Worm (Caenorhabditis elegans) whole organism, L4 larva: ENCODE data around the gene F58E2.2.
A peak's percentile ranks its signal among the peaks of the same experiment; 100 is the strongest.

Source experiments
- D1046.2 ChIP-seq: fragments of 200-800 bp; sonication (Bioruptor generic); IDR thresholded peaks from 2 replicates; pipeline ENCODE4 v1.3.6; 2022; ENCODE audit warnings: missing genetic modification characterization, missing compliant biosample characterization
- F10B5.3 ChIP-seq: sonication (generic microtip); optimal IDR thresholded peaks from 2 replicates; lab custom pipeline; 2016; ENCODE audit warnings: mild to moderate bottlenecking, missing genetic modification characterization, missing compliant biosample characterization
- R02D3.7 ChIP-seq: fragments of 150-350 bp; sonication (generic microtip); optimal IDR thresholded peaks from 3 replicates; lab custom pipeline; 2014; ENCODE audit warnings: missing biosample characterization, missing genetic modification characterization
- ZK337.2 ChIP-seq: fragments of 200-800 bp; sonication (Bioruptor generic); IDR thresholded peaks from 2 replicates; pipeline ENCODE4 v1.3.6; 2022; ENCODE audit warnings: missing genetic modification reagents, missing genetic modification characterization, missing compliant biosample characterization
- aha-1 ChIP-seq: fragments of 150-350 bp; peaks from one replicate; lab custom pipeline; 2014; ENCODE audit warnings: missing biosample characterization, missing genetic modification characterization
- ceh-28 ChIP-seq: fragments of 150-350 bp; optimal IDR thresholded peaks from 2 replicates; lab custom pipeline; 2014; ENCODE audit warnings: missing biosample characterization, missing genetic modification reagents, missing genetic modification characterization
- ceh-62 ChIP-seq: sonication (generic microtip); optimal IDR thresholded peaks from 2 replicates; lab custom pipeline; 2017; ENCODE audit warnings: missing biosample characterization, missing genetic modification characterization
- ctbp-1 ChIP-seq: fragments of 200-800 bp; sonication (Bioruptor generic); IDR thresholded peaks from 2 replicates; pipeline ENCODE4 v1.3.6; 2022; ENCODE audit warnings: missing genetic modification reagents, missing genetic modification characterization, missing compliant biosample characterization
- daf-12 ChIP-seq: fragments of 150-350 bp; optimal IDR thresholded peaks from 2 replicates; lab custom pipeline; 2014; ENCODE audit warnings: missing biosample characterization, missing genetic modification reagents, missing genetic modification characterization
- daf-16 ChIP-seq, 3 experiments: sonication (generic microtip); optimal IDR thresholded peaks; 2 replicates each; lab custom pipeline; 2016 to 2017; ENCODE audit warnings: missing genetic modification characterization in 3 of 3, missing genetic modification reagents in 3 of 3, mild to moderate bottlenecking in 2 of 3, missing compliant biosample characterization in 2 of 3, missing biosample characterization in 1 of 3, moderate library complexity in 1 of 3
- dmd-8 ChIP-seq: fragments of 200-800 bp; sonication (Bioruptor generic); IDR thresholded peaks from 2 replicates; pipeline ENCODE4 v1.3.6; 2022; ENCODE audit warnings: missing genetic modification characterization, missing compliant biosample characterization
- dpl-1 ChIP-seq: fragments of 150-350 bp; optimal IDR thresholded peaks from 2 replicates; lab custom pipeline; 2014; ENCODE audit warnings: missing biosample characterization, missing genetic modification reagents, missing genetic modification characterization
- dve-1 ChIP-seq: sonication (generic microtip); optimal IDR thresholded peaks from 2 replicates; lab custom pipeline; 2017; ENCODE audit warnings: antibody characterized with exemption, mild to moderate bottlenecking, missing genetic modification characterization, missing compliant biosample characterization; ENCODE audit not compliant: insufficient read depth
- egl-43 ChIP-seq: fragments of 200-800 bp; sonication (Bioruptor generic); IDR thresholded peaks from 2 replicates; pipeline ENCODE4 v1.3.6; 2022; ENCODE audit warnings: missing genetic modification reagents, missing genetic modification characterization, missing compliant biosample characterization
- fkh-10 ChIP-seq: fragments of 150-350 bp; optimal IDR thresholded peaks from 2 replicates; lab custom pipeline; 2014; ENCODE audit warnings: missing biosample characterization, missing genetic modification reagents, missing genetic modification characterization
- fos-1 ChIP-seq: fragments of 150-350 bp; optimal IDR thresholded peaks from 2 replicates; lab custom pipeline; 2014; ENCODE audit warnings: missing biosample characterization, missing genetic modification characterization
- hif-1 ChIP-seq, 2 experiments: sonication (generic microtip); optimal IDR thresholded peaks; 2 replicates each; lab custom pipeline; 2016 to 2017; ENCODE audit warnings: missing compliant biosample characterization in 2 of 2, missing genetic modification characterization in 2 of 2, missing genetic modification reagents in 2 of 2, missing genotype in 2 of 2, mild to moderate bottlenecking in 1 of 2
- hmg-1.1 ChIP-seq: fragments of 200-800 bp; sonication (Bioruptor generic); IDR thresholded peaks from 2 replicates; pipeline ENCODE4 v1.3.6; 2022; ENCODE audit warnings: missing genetic modification reagents, missing genetic modification characterization, missing compliant biosample characterization
- lim-7 ChIP-seq: fragments of 200-800 bp; sonication (Bioruptor generic); IDR thresholded peaks from 2 replicates; pipeline ENCODE4 v1.3.6; 2022; ENCODE audit warnings: missing genetic modification characterization, missing compliant biosample characterization
- lin-1 ChIP-seq: fragments of 200-800 bp; sonication (Bioruptor generic); IDR thresholded peaks from 2 replicates; pipeline ENCODE4 v1.3.6; 2022; ENCODE audit warnings: missing genetic modification reagents, missing genetic modification characterization, missing compliant biosample characterization
- lin-13 ChIP-seq: fragments of 150-350 bp; optimal IDR thresholded peaks from 2 replicates; lab custom pipeline; 2014; ENCODE audit warnings: missing biosample characterization, missing genetic modification reagents, missing genetic modification characterization
- lin-38 ChIP-seq: fragments of 200-800 bp; sonication (Bioruptor generic); IDR thresholded peaks from 2 replicates; pipeline ENCODE4 v1.3.6; 2022; ENCODE audit warnings: missing genetic modification reagents, missing genetic modification characterization, missing compliant biosample characterization
- lin-39 ChIP-seq: fragments of 150-350 bp; optimal IDR thresholded peaks from 2 replicates; lab custom pipeline; 2014; ENCODE audit warnings: missing biosample characterization, missing genetic modification reagents, missing genetic modification characterization
- lir-3 ChIP-seq: sonication (generic microtip); optimal IDR thresholded peaks from 2 replicates; lab custom pipeline; 2016; ENCODE audit warnings: mild to moderate bottlenecking, missing genetic modification characterization, missing compliant biosample characterization
- lsy-2 ChIP-seq, 2 experiments: fragments of 150-350 bp in 1 of 2; sonication (generic microtip) in 1 of 2; optimal IDR thresholded peaks; 2 replicates each; lab custom pipeline; 2014 to 2017; ENCODE audit warnings: missing biosample characterization in 2 of 2, missing genetic modification characterization in 2 of 2
- mdl-1 ChIP-seq, 2 experiments: fragments of 150-350 bp in 1 of 2; sonication (generic microtip) in 1 of 2; optimal IDR thresholded peaks; 2 replicates each; lab custom pipeline; 2014 to 2017; ENCODE audit warnings: missing biosample characterization in 2 of 2, missing genetic modification characterization in 2 of 2
- mep-1 ChIP-seq: fragments of 150-350 bp; sonication (generic microtip); optimal IDR thresholded peaks from 3 replicates; lab custom pipeline; 2014; ENCODE audit warnings: missing biosample characterization, missing genetic modification characterization
- mxl-3 ChIP-seq: fragments of 200-800 bp; sonication (Bioruptor generic); optimal IDR thresholded peaks from 2 replicates; lab custom pipeline; 2018; ENCODE audit warnings: mild to moderate bottlenecking, missing genetic modification characterization, missing compliant biosample characterization
- nhr-11 ChIP-seq: fragments of 150-350 bp; optimal IDR thresholded peaks from 2 replicates; lab custom pipeline; 2014; ENCODE audit warnings: missing biosample characterization, missing genetic modification characterization
- nhr-28 ChIP-seq: fragments of 150-350 bp; optimal IDR thresholded peaks from 2 replicates; lab custom pipeline; 2014; ENCODE audit warnings: missing biosample characterization, missing genetic modification characterization
- nhr-6 ChIP-seq: fragments of 150-350 bp; optimal IDR thresholded peaks from 2 replicates; lab custom pipeline; 2014; ENCODE audit warnings: missing biosample characterization, missing genetic modification characterization
- pha-4 ChIP-seq, 2 experiments: fragments of 150-350 bp in 1 of 2; fragments of 200-800 bp in 1 of 2; sonication (Bioruptor generic) in 1 of 2; IDR thresholded peaks in 1 of 2; optimal IDR thresholded peaks in 1 of 2; 2 replicates each; pipeline versions ENCODE4 v1.3.6 to Lab custom; 2014 to 2022; ENCODE audit warnings: missing genetic modification characterization in 2 of 2, missing genetic modification reagents in 2 of 2, missing biosample characterization in 1 of 2, missing compliant biosample characterization in 1 of 2
- set-16 ChIP-seq: fragments of 200-800 bp; sonication (Bioruptor generic); IDR thresholded peaks from 2 replicates; pipeline ENCODE4 v1.3.6; 2022; ENCODE audit warnings: missing genetic modification reagents, missing genetic modification characterization, missing compliant biosample characterization
- skn-1 ChIP-seq: fragments of 150-350 bp; optimal IDR thresholded peaks from 2 replicates; lab custom pipeline; 2014; ENCODE audit warnings: missing biosample characterization, missing genetic modification characterization
- snpc-1.2 ChIP-seq: fragments of 200-800 bp; sonication (Bioruptor generic); IDR thresholded peaks from 2 replicates; pipeline ENCODE4 v1.3.6; 2022; ENCODE audit warnings: missing genetic modification reagents, missing genetic modification characterization, missing compliant biosample characterization
- unc-130 ChIP-seq: sonication (generic microtip); optimal IDR thresholded peaks from 2 replicates; lab custom pipeline; 2016; ENCODE audit warnings: missing genetic modification reagents, missing genetic modification characterization, missing compliant biosample characterization
- unc-39 ChIP-seq: sonication (generic microtip); optimal IDR thresholded peaks from 2 replicates; lab custom pipeline; 2017; ENCODE audit warnings: missing biosample characterization, missing genetic modification characterization
- unc-62 ChIP-seq, 3 experiments: fragments of 150-350 bp in 1 of 3; sonication (generic microtip); optimal IDR thresholded peaks in 2 of 3; peaks in 1 of 3; 1 replicate in 1 of 3; 2 replicates in 2 of 3; lab custom pipeline; 2014 to 2017; ENCODE audit warnings: missing biosample characterization in 3 of 3, missing genetic modification characterization in 3 of 3, missing genetic modification reagents in 3 of 3, missing genotype in 1 of 3
- zag-1 ChIP-seq: fragments of 150-350 bp; optimal IDR thresholded peaks from 2 replicates; lab custom pipeline; 2014; ENCODE audit warnings: missing biosample characterization, missing genetic modification characterization
- zfp-3 ChIP-seq: fragments of 200-800 bp; sonication (Bioruptor generic); conservative IDR thresholded peaks from 2 replicates; pipeline ENCODE4 v1.3.6; 2022; ENCODE audit warnings: missing genetic modification reagents, missing genetic modification characterization, missing compliant biosample characterization
- zip-2 ChIP-seq: fragments of 150-350 bp; optimal IDR thresholded peaks from 2 replicates; lab custom pipeline; 2014; ENCODE audit warnings: missing biosample characterization, missing genetic modification characterization

Gene F58E2.2

DNA sequence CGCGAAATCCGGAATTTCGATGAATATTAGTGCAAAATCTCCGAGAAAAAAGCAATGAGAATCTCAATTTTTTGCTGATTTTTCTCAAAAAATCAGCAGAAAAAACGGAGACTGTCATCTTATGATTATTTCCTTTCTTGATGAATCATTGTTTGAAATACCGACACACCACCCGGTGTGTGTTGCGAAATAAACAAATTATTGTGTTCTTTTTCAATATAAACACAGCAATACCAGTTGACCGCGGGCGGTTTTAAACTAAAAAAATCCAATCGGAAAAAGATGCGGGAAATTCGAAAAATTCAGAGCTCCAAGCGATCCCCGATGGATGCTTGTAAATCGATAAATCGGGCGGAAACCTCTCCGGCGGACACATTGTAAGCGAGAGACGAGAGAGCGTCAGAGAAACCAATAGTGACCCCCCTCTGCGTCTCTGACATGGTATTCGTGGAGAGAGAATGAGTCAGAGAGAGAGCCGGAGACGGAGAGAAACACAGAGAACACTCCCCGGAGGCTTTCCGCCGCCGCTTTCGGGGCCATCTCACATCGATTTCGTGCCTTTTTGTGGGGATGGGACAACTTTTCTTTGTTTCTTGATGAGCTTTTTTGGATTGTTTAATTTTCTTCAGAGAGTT, 45.7 kb downstream of the F58E2.2 start (continued):
- peak in 1 of 2 experiments; percentile 64 for TF ChIP-seq lsy-2 (tag; optimal IDR thresholded peaks at IDR 0.05; lab: Kevin White, UChicago)
- no peak for TF ChIP-seq nhr-6 (tag; lab: Kevin White, UChicago)
- TF ChIP-seq aha-1 (tag; lab: Kevin White, UChicago) = peak; percentile 47
- no peak for TF ChIP-seq zag-1 (tag; lab: Kevin White, UChicago)
- TF ChIP-seq dve-1 = peak; percentile 48
- TF ChIP-seq ZK337.2 (GFP tag; lab: Robert Waterston, UW) = no peak
- TF ChIP-seq lin-38 (GFP tag; lab: Robert Waterston, UW) = peak; percentile 48; the same call in 1 of the 2 replicates
- TF ChIP-seq lin-1 = no peak
- TF ChIP-seq daf-16 (GFP tag; optimal IDR thresholded peaks at IDR 0.05; lab: Kevin White, UChicago) = no peak
- TF ChIP-seq daf-16 (tag; optimal IDR thresholded peaks at IDR 0.05; lab: Kevin White, UChicago) = no peak
- peak in 1 of 2 experiments; percentile 96 for TF ChIP-seq unc-62 (GFP tag; optimal IDR thresholded peaks at IDR 0.05 in 1 of 2; lab: Kevin White, UChicago)
- TF ChIP-seq unc-62 (tag; optimal IDR thresholded peaks at IDR 0.05; lab: Kevin White, UChicago) = no peak
- TF ChIP-seq dpl-1 (GFP tag; lab: Kevin White, UChicago) = peak; percentile 42
- 0 out of 2 replicates have a peak, but pooled peaks have one; percentile 33 for TF ChIP-seq lim-7 (GFP tag; lab: Robert Waterston, UW)
- no peak for TF ChIP-seq lir-3 (tag; lab: Kevin White, UChicago)
- TF ChIP-seq egl-43 (GFP tag; lab: Robert Waterston, UW) = peak; percentile 68; the same call in 1 of the 2 replicates
- TF ChIP-seq fos-1 = no peak
- no peak for TF ChIP-seq unc-130 (GFP tag; lab: Kevin White, UChicago)
- TF ChIP-seq ctbp-1 (GFP tag; lab: Robert Waterston, UW) = 0 out of 2 replicates have a peak, but pooled peaks have one; percentile 26
- no peak for TF ChIP-seq lin-13 (GFP tag; lab: Kevin White, UChicago)
- TF ChIP-seq nhr-11 (tag; lab: Kevin White, UChicago) = no peak
- no peak for TF ChIP-seq zip-2 (tag; lab: Kevin White, UChicago)
- no peak for TF ChIP-seq ceh-62 (tag; lab: Kevin White, UChicago)
- peak; percentile 28 for TF ChIP-seq fkh-10 (GFP tag; lab: Kevin White, UChicago)
- no peak for TF ChIP-seq daf-12
- no peak for TF ChIP-seq unc-39 (tag; lab: Kevin White, UChicago)
- TF ChIP-seq pha-4 (GFP tag; IDR thresholded peaks at IDR 0.05; lab: Robert Waterston, UW) = no peak
- no peak for TF ChIP-seq pha-4 (tag; optimal IDR thresholded peaks at IDR 0.05; lab: Kevin White, UChicago)
- no peak for TF ChIP-seq snpc-1.2 (GFP tag; lab: Robert Waterston, UW)
- TF ChIP-seq set-16 (GFP tag; lab: Robert Waterston, UW) = peak; percentile 74
- peak; percentile 78 for TF ChIP-seq hmg-1.1
- TF ChIP-seq zfp-3 = no peak
- peak; percentile 43 for TF ChIP-seq mxl-3 (GFP tag; lab: Kevin White, UChicago)
- peak; percentile 18 for TF ChIP-seq nhr-28
- no peak for TF ChIP-seq lin-39 (tag; lab: Kevin White, UChicago)
- peak; percentile 60 for TF ChIP-seq mep-1 (tag; lab: Kevin White, UChicago)
- no peak for TF ChIP-seq F10B5.3 (tag; lab: Kevin White, UChicago)
- TF ChIP-seq hif-1 (tag; optimal IDR thresholded peaks at IDR 0.05; lab: Kevin White, UChicago) = peak in 1 of 2 experiments; percentile 13
- TF ChIP-seq D1046.2 = no peak
- TF ChIP-seq dmd-8 = no peak
- TF ChIP-seq ceh-28 (tag; lab: Kevin White, UChicago) = peak; percentile 50
- TF ChIP-seq skn-1 = no peak
- peak in 1 of 2 experiments; percentile 13 for TF ChIP-seq mdl-1 (tag; optimal IDR thresholded peaks at IDR 0.05; lab: Kevin White, UChicago)
- no peak for TF ChIP-seq R02D3.7
